Worm (Caenorhabditis elegans): ENCODE measurements around the gene W03B1.3.

The W03B1.3 gene

ce11 chrIV:4294552-4294951, 41.5 kb downstream of the W03B1.3 start, which contains the start of gene F15E6.3:
Gene F15E6.3 (plus strand): TSS chrIV:4294895.
- no peak for TF ChIP-seq med-1 (GFP tag; optimal IDR thresholded peaks at IDR 0.05; ENCODE audit: insufficient read depth)
- TF ChIP-seq T22C8.4 (GFP tag; IDR thresholded peaks at IDR 0.05) = no peak
- TF ChIP-seq tab-1 (GFP tag; IDR thresholded peaks at IDR 0.05) = no peak
- no peak for TF ChIP-seq ref-1 (GFP tag; conservative IDR thresholded peaks at IDR 0.05)
- TF ChIP-seq flt-1 (GFP tag; IDR thresholded peaks at IDR 0.05) = no peak
- TF ChIP-seq klf-2 (GFP tag; conservative IDR thresholded peaks at IDR 0.05) = no peak
- no peak for TF ChIP-seq ztf-23 (GFP tag; IDR thresholded peaks at IDR 0.05)
- TF ChIP-seq cog-1 (tag; optimal IDR thresholded peaks at IDR 0.05) = no peak
- no peak for TF ChIP-seq ztf-29 (GFP tag; IDR thresholded peaks at IDR 0.05)

ce11 chrIV:4292569-4292968, 43.5 kb downstream of the W03B1.3 start, which contains the start of gene F15E6.10:
Gene F15E6.10 (plus strand): TSS chrIV:4292869.
- TF ChIP-seq cog-1 (tag; optimal IDR thresholded peaks at IDR 0.05) (no peak), ref-1 (GFP tag; conservative IDR thresholded peaks at IDR 0.05) (no peak), klf-2 (GFP tag; conservative IDR thresholded peaks at IDR 0.05) (no peak)

DNA sequence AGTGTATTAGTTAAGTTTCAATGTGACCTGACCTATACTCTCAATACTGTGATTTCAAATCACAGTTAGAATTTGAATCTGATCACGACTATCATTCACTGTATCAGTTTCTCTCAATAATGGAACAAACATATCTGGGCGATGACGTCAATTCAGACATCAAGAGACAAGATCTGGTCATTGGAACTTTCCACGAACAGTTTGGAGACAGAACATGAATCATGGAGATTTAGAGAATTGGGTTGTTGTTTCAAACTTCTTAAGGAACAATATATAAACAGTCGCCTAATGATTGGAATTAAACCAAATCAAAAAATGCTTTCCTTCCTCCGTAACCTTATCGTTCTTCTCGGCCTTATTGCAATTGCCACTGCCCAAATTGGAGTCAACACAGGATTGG, 44.9 kb downstream of the W03B1.3 start, which contains the start of gene F15E6.4:
F15E6.4 (plus strand) TSS at position 301 of the 400 bp plus-strand sequence.
- no peak for TF ChIP-seq klf-2 (GFP tag; conservative IDR thresholded peaks at IDR 0.05)
- no peak for TF ChIP-seq cog-1 (tag; optimal IDR thresholded peaks at IDR 0.05)
- no peak for TF ChIP-seq tab-1 (GFP tag; IDR thresholded peaks at IDR 0.05)
- no peak for TF ChIP-seq flt-1 (GFP tag; IDR thresholded peaks at IDR 0.05)

DNA sequence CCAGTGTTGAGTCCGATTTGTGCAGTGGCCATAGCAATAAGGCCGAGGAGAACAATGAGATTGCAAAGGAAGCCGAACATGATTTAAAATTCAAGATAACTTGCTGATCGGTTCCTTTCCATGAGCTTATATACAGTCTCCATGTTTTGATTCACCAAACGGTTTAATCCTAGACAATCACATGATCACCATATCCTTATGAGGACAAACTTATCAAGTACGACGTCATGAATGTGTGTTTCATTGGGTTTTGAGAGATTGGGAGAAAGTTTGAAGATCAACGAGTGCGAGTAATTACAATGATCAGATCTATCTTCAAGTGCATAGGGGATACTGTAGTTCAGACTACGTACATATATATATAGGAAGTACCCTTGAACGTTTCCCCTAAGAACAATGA, 45.6 kb downstream of the W03B1.3 start, which contains the start of gene dct-7:
dct-7 (minus strand) TSS at position 101 of the 400 bp plus-strand sequence.
- TF ChIP-seq ztf-23 (GFP tag; IDR thresholded peaks at IDR 0.05) = no peak
- no peak for TF ChIP-seq ztf-29 (GFP tag; IDR thresholded peaks at IDR 0.05)
- no peak for TF ChIP-seq ref-1 (GFP tag; conservative IDR thresholded peaks at IDR 0.05)
- no peak for TF ChIP-seq med-1 (GFP tag; optimal IDR thresholded peaks at IDR 0.05; ENCODE audit: insufficient read depth)
- no peak for TF ChIP-seq klf-2 (GFP tag; conservative IDR thresholded peaks at IDR 0.05)
- TF ChIP-seq T22C8.4 (GFP tag; IDR thresholded peaks at IDR 0.05) = no peak
- no peak for TF ChIP-seq tab-1 (GFP tag; IDR thresholded peaks at IDR 0.05)
- no peak for TF ChIP-seq flt-1 (GFP tag; IDR thresholded peaks at IDR 0.05)
- no peak for TF ChIP-seq cog-1 (tag; optimal IDR thresholded peaks at IDR 0.05)

ce11 chrIV:4289267-4289666, 46.8 kb downstream of the W03B1.3 start, which contains the start of gene F15E6.5:
Gene F15E6.5 (plus strand): TSS chrIV:4289567.
- no peak for TF ChIP-seq T22C8.4 (GFP tag; IDR thresholded peaks at IDR 0.05)
- TF ChIP-seq ref-1 (GFP tag; conservative IDR thresholded peaks at IDR 0.05) = no peak
- no peak for TF ChIP-seq med-1 (GFP tag; optimal IDR thresholded peaks at IDR 0.05; ENCODE audit: insufficient read depth)
- TF ChIP-seq flt-1 (GFP tag; IDR thresholded peaks at IDR 0.05) = no peak
- TF ChIP-seq ztf-23 (GFP tag; IDR thresholded peaks at IDR 0.05) = no peak
- TF ChIP-seq tab-1 (GFP tag; IDR thresholded peaks at IDR 0.05) = no peak
- no peak for TF ChIP-seq ztf-29 (GFP tag; IDR thresholded peaks at IDR 0.05)
- TF ChIP-seq klf-2 (GFP tag; conservative IDR thresholded peaks at IDR 0.05) = no peak
- no peak for TF ChIP-seq cog-1 (tag; optimal IDR thresholded peaks at IDR 0.05)

ce11 chrIV:4288332-4288731, 47.7 kb downstream of the W03B1.3 start, which contains the start of gene srv-4:
Gene srv-4 (minus strand): TSS chrIV:4288432.
- TF ChIP-seq flt-1 (GFP tag; IDR thresholded peaks at IDR 0.05) = no peak
- no peak for TF ChIP-seq ztf-29 (GFP tag; IDR thresholded peaks at IDR 0.05)
- TF ChIP-seq cog-1 (tag; optimal IDR thresholded peaks at IDR 0.05) = no peak
- TF ChIP-seq tab-1 (GFP tag; IDR thresholded peaks at IDR 0.05) = no peak
- TF ChIP-seq ztf-23 (GFP tag; IDR thresholded peaks at IDR 0.05) = no peak
- TF ChIP-seq klf-2 (GFP tag; conservative IDR thresholded peaks at IDR 0.05) = no peak
- no peak for TF ChIP-seq T22C8.4 (GFP tag; IDR thresholded peaks at IDR 0.05)
- TF ChIP-seq ref-1 (GFP tag; conservative IDR thresholded peaks at IDR 0.05) = no peak
- no peak for TF ChIP-seq med-1 (GFP tag; optimal IDR thresholded peaks at IDR 0.05; ENCODE audit: insufficient read depth)

- TF ChIP-seq ztf-23 (GFP tag; IDR thresholded peaks at IDR 0.05) (no peak), tab-1 (GFP tag; IDR thresholded peaks at IDR 0.05) (no peak), ref-1 (GFP tag; conservative IDR thresholded peaks at IDR 0.05) (no peak), ztf-29 (GFP tag; IDR thresholded peaks at IDR 0.05) (no peak), T22C8.4 (GFP tag; IDR thresholded peaks at IDR 0.05) (no peak)
These were observed 51.0 kb downstream of the W03B1.3 start for ce11 chrIV:4284989-4285388.

DNA sequence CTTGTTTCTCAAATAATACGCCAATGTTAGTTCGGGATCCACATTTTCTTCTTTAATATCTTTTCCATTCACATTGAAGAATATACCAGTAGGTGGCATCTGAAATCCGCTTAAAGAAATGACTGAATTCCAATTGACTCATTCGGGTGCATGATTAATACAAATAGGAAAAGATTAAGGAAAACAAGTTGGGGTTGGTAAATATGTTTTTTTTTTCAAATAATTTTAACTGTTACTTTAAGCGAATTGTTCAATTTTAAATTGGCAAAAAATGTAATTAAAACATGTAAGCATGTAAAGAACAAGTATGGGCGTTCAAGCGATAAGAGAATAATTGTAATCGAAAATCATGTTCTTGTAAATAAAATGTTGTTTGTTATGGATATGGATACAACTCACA, 52.0 kb downstream of the W03B1.3 start, which contains the start of gene F15E6.6:
F15E6.6 (minus strand) TSS at position 101 of the 400 bp plus-strand sequence.
- TF ChIP-seq klf-2 (GFP tag; conservative IDR thresholded peaks at IDR 0.05) (no peak), ztf-23 (GFP tag; IDR thresholded peaks at IDR 0.05) (no peak), tab-1 (GFP tag; IDR thresholded peaks at IDR 0.05) (no peak), ztf-29 (GFP tag; IDR thresholded peaks at IDR 0.05) (no peak), ref-1 (GFP tag; conservative IDR thresholded peaks at IDR 0.05) (no peak), flt-1 (GFP tag; IDR thresholded peaks at IDR 0.05) (no peak), med-1 (GFP tag; optimal IDR thresholded peaks at IDR 0.05; ENCODE audit: insufficient read depth) (no peak), cog-1 (tag; optimal IDR thresholded peaks at IDR 0.05) (no peak), T22C8.4 (GFP tag; IDR thresholded peaks at IDR 0.05) (no peak)

All from whole organism, midembryonic.